Worm (Caenorhabditis elegans): ENCODE results near the gene F21A3.2.

DNA sequence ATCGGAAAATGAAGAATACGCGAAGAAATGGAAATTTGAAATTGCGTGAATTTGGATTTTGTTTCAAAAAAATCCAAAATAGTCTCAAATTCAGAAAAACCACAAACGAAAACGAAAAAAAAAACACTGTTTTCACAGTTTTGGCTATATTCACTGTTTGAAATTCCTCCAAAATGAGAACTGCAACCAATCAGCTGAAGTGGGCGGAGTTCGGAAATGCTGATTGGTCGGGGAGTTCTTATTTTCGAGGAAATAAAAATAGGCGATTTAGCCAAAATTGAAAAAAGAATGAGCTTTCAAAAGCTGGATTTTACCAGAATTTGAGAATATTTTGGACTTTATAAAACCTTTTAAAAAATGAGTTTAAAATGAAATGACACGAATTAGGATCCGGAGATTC lies 11.1 kb upstream of the F21A3.2 start, which contains the start of gene glb-14:
- TF ChIP-seq M03D4.4 (tag; optimal IDR thresholded peaks at IDR 0.05) (no peak), nhr-12 (tag; optimal IDR thresholded peaks at IDR 0.05) (no peak), ceh-43 (GFP tag; optimal IDR thresholded peaks at IDR 0.05) (no peak), pha-4 (tag; optimal IDR thresholded peaks at IDR 0.05) (no peak), ztf-11 (tag; optimal IDR thresholded peaks at IDR 0.05) (no peak), elt-3 (tag; optimal IDR thresholded peaks at IDR 0.05) (no peak), snpc-4 (tag; optimal IDR thresholded peaks at IDR 0.05) (no peak), lin-32 (GFP tag; optimal IDR thresholded peaks at IDR 0.05) (no peak), unc-39 (tag; optimal IDR thresholded peaks at IDR 0.05) (no peak), ces-1 (GFP tag; optimal IDR thresholded peaks at IDR 0.05) (no peak), ceh-39 (tag; optimal IDR thresholded peaks at IDR 0.05) (no peak), cnd-1 (tag; optimal IDR thresholded peaks at IDR 0.05) (no peak), sptf-1 (tag; optimal IDR thresholded peaks at IDR 0.05) (no peak)
